Fruit fly (Drosophila melanogaster) whole organism, embryonic: ENCODE measurements around the gene par-6.
A peak's percentile ranks its signal among the peaks of the same experiment; 100 is the strongest.

Source experiments
- Blimp-1 ChIP-seq: fragments of 200-800 bp; sonication (Bioruptor generic); optimal IDR thresholded peaks from 3 replicates; lab custom pipeline; 2018; ENCODE audit warnings: missing biosample characterization, missing genetic modification characterization, mild to moderate bottlenecking, moderate library complexity, missing genetic modification reagents
- BtbVII ChIP-seq: fragments of 200-800 bp; sonication (Bioruptor generic); optimal IDR thresholded peaks from 3 replicates; lab custom pipeline; 2017; ENCODE audit warnings: missing biosample characterization, mild to moderate bottlenecking, missing genetic modification characterization
- CG10543 ChIP-seq: fragments of 200-800 bp; sonication (Bioruptor generic); optimal IDR thresholded peaks from 3 replicates; lab custom pipeline; 2017; ENCODE audit warnings: missing biosample characterization, mild to moderate bottlenecking, missing genetic modification characterization, moderate library complexity
- CG10959 ChIP-seq: fragments of 200-800 bp; sonication (Bioruptor generic); IDR thresholded peaks from 2 replicates; pipeline ENCODE4 v1.3.6; 2022; ENCODE audit warnings: missing biosample characterization, missing genetic modification characterization
- CG10979 ChIP-seq: fragments of 200-800 bp; sonication (Bioruptor generic); optimal IDR thresholded peaks from 2 replicates; lab custom pipeline; 2018; ENCODE audit warnings: missing biosample characterization, mild to moderate bottlenecking, missing genetic modification characterization, moderate library complexity
- CG11085 ChIP-seq: fragments of 200-800 bp; sonication (Bioruptor generic); IDR thresholded peaks from 2 replicates; pipeline ENCODE4 v1.3.6; 2022; ENCODE audit warnings: missing biosample characterization, missing genetic modification characterization
- CG11696 ChIP-seq: fragments of 200-800 bp; sonication (Bioruptor generic); IDR thresholded peaks from 2 replicates; pipeline ENCODE4 v1.3.6; 2022; ENCODE audit warnings: missing biosample characterization, missing genetic modification characterization
- CG11723 ChIP-seq: fragments of 200-800 bp; sonication (Bioruptor generic); optimal IDR thresholded peaks from 2 replicates; lab custom pipeline; 2017; ENCODE audit warnings: missing biosample characterization, mild to moderate bottlenecking, missing genetic modification characterization
- CG12104 ChIP-seq: fragments of 200-800 bp; sonication (Bioruptor generic); optimal IDR thresholded peaks from 3 replicates; lab custom pipeline; 2016; ENCODE audit warnings: missing biosample characterization, missing genetic modification characterization
- CG12391 ChIP-seq: fragments of 200-800 bp; sonication (Bioruptor generic); optimal IDR thresholded peaks from 3 replicates; lab custom pipeline; 2018; ENCODE audit warnings: missing biosample characterization, mild to moderate bottlenecking, missing genetic modification characterization, moderate library complexity
- CG13296 ChIP-seq: fragments of 200-800 bp; sonication (Bioruptor generic); optimal IDR thresholded peaks from 3 replicates; lab custom pipeline; 2018; ENCODE audit warnings: missing biosample characterization, mild to moderate bottlenecking, missing genetic modification characterization
- CG14965 ChIP-seq: fragments of 200-800 bp; sonication (Bioruptor generic); optimal IDR thresholded peaks from 2 replicates; lab custom pipeline; 2016; ENCODE audit warnings: missing biosample characterization, missing genetic modification characterization, borderline replicate concordance
- CG1602 ChIP-seq: fragments of 200-800 bp; sonication (Bioruptor generic); optimal IDR thresholded peaks from 3 replicates; lab custom pipeline; 2016; ENCODE audit warnings: missing biosample characterization, missing genetic modification characterization
- CG17568 ChIP-seq: fragments of 200-800 bp; sonication (Bioruptor generic); optimal IDR thresholded peaks from 2 replicates; lab custom pipeline; 2018; ENCODE audit warnings: missing biosample characterization, mild to moderate bottlenecking, missing genetic modification characterization, moderate library complexity
- CG17829 ChIP-seq: fragments of 200-800 bp; optimal IDR thresholded peaks from 2 replicates; lab custom pipeline; 2019; ENCODE audit warnings: missing biosample characterization, mild to moderate bottlenecking, missing genetic modification characterization, moderate library complexity
- CG18011 ChIP-seq: fragments of 200-800 bp; sonication (Bioruptor generic); optimal IDR thresholded peaks from 2 replicates; lab custom pipeline; 2017; ENCODE audit warnings: missing biosample characterization, missing genetic modification characterization, mild to moderate bottlenecking, moderate library complexity, missing genotype
- CG30431 ChIP-seq: fragments of 200-800 bp; sonication (Bioruptor generic); optimal IDR thresholded peaks from 2 replicates; lab custom pipeline; 2017; ENCODE audit warnings: missing biosample characterization, missing genetic modification characterization
- CG4328 ChIP-seq: fragments of 200-800 bp; sonication (Bioruptor generic); optimal IDR thresholded peaks from 3 replicates; lab custom pipeline; 2017; ENCODE audit warnings: missing biosample characterization, missing genetic modification reagents, missing genetic modification characterization
- CG4730 ChIP-seq: fragments of 200-800 bp; sonication (Bioruptor generic); IDR thresholded peaks from 2 replicates; pipeline ENCODE4 v1.3.6; 2022; ENCODE audit warnings: missing biosample characterization, missing genetic modification characterization
- CG6254 ChIP-seq: fragments of 200-800 bp; sonication (Bioruptor generic); optimal IDR thresholded peaks from 3 replicates; lab custom pipeline; 2017; ENCODE audit warnings: mild to moderate bottlenecking, missing biosample characterization, missing genetic modification reagents, missing genetic modification characterization
- CG6689 ChIP-seq: fragments of 200-800 bp; sonication (Bioruptor generic); IDR thresholded peaks from 2 replicates; pipeline ENCODE4 v1.3.6; 2022; ENCODE audit warnings: missing biosample characterization, missing genetic modification characterization
- CG6813 ChIP-seq: fragments of 200-800 bp; sonication (Bioruptor generic); optimal IDR thresholded peaks from 2 replicates; lab custom pipeline; 2017; ENCODE audit warnings: missing biosample characterization, missing genetic modification characterization, mild to moderate bottlenecking, moderate library complexity, missing genetic modification reagents
- CG8290 ChIP-seq, 3 experiments: fragments of 200-800 bp; sonication (Bioruptor generic); optimal IDR thresholded peaks; 2 replicates each; lab custom pipeline; 2016 to 2019; ENCODE audit warnings: missing biosample characterization in 3 of 3, missing genetic modification characterization in 3 of 3, mild to moderate bottlenecking in 2 of 3, moderate library complexity in 1 of 3
- CHES-1-like ChIP-seq: fragments of 200-800 bp; sonication (Bioruptor generic); optimal IDR thresholded peaks from 2 replicates; lab custom pipeline; 2016; ENCODE audit warnings: missing biosample characterization, missing genetic modification characterization
- CTCF ChIP-seq: fragments of 200-800 bp; sonication (Bioruptor generic); optimal IDR thresholded peaks from 2 replicates; lab custom pipeline; 2017; ENCODE audit warnings: missing biosample characterization, mild to moderate bottlenecking, missing genetic modification characterization, moderate library complexity
- CoRest ChIP-seq: fragments of 200-800 bp; sonication (Bioruptor generic); optimal IDR thresholded peaks from 3 replicates; lab custom pipeline; 2018; ENCODE audit warnings: missing biosample characterization, mild to moderate bottlenecking, missing genetic modification characterization, moderate library complexity
- Dip3 ChIP-seq: fragments of 200-800 bp; sonication (Bioruptor generic); optimal IDR thresholded peaks from 3 replicates; lab custom pipeline; 2016; ENCODE audit warnings: missing biosample characterization, missing genetic modification characterization
- Fer3 ChIP-seq: fragments of 200-800 bp; sonication (Bioruptor generic); optimal IDR thresholded peaks from 2 replicates; lab custom pipeline; 2018; ENCODE audit warnings: missing biosample characterization, mild to moderate bottlenecking, missing genetic modification characterization, moderate library complexity
- Hmr ChIP-seq: fragments of 200-800 bp; sonication (Bioruptor generic); optimal IDR thresholded peaks from 3 replicates; lab custom pipeline; 2017; ENCODE audit warnings: mild to moderate bottlenecking, missing biosample characterization, missing genetic modification reagents, missing genetic modification characterization
- Hmx ChIP-seq: fragments of 200-800 bp; sonication (Bioruptor generic); optimal IDR thresholded peaks from 2 replicates; lab custom pipeline; 2016; ENCODE audit warnings: missing biosample characterization, missing genetic modification characterization
- MESR4 ChIP-seq: fragments of 200-800 bp; sonication (Bioruptor generic); optimal IDR thresholded peaks from 2 replicates; lab custom pipeline; 2018; ENCODE audit warnings: missing biosample characterization, mild to moderate bottlenecking, missing genetic modification characterization, moderate library complexity
- Nf-YC ChIP-seq: fragments of 200-800 bp; optimal IDR thresholded peaks from 3 replicates; lab custom pipeline; 2019; ENCODE audit warnings: missing biosample characterization, mild to moderate bottlenecking, missing genetic modification characterization, moderate library complexity
- abd-A ChIP-seq: fragments of 200-800 bp; sonication (Bioruptor generic); optimal IDR thresholded peaks from 3 replicates; lab custom pipeline; 2019; ENCODE audit warnings: missing biosample characterization, mild to moderate bottlenecking, missing genetic modification characterization, moderate library complexity
- cg ChIP-seq: fragments of 200-800 bp; sonication (Bioruptor generic); optimal IDR thresholded peaks from 3 replicates; lab custom pipeline; 2019; ENCODE audit warnings: missing biosample characterization, mild to moderate bottlenecking, missing genetic modification characterization, moderate library complexity
- danr ChIP-seq: fragments of 200-800 bp; sonication (Bioruptor generic); IDR thresholded peaks from 2 replicates; pipeline ENCODE4 v1.3.6; 2022; ENCODE audit warnings: missing biosample characterization, missing genetic modification characterization
- dysf ChIP-seq: fragments of 200-800 bp; sonication (Bioruptor generic); IDR thresholded peaks from 3 replicates; pipeline ENCODE4 v1.3.6; 2022; ENCODE audit warnings: missing biosample characterization, missing genetic modification characterization
- gem ChIP-seq: fragments of 200-800 bp; sonication (Bioruptor generic); optimal IDR thresholded peaks from 2 replicates; lab custom pipeline; 2019; ENCODE audit warnings: missing biosample characterization, mild to moderate bottlenecking, missing genetic modification characterization, moderate library complexity
- gsb ChIP-seq: fragments of 200-800 bp; sonication (Bioruptor generic); IDR thresholded peaks from 2 replicates; pipeline ENCODE4 v1.3.6; 2022; ENCODE audit warnings: missing biosample characterization, missing genetic modification characterization
- h ChIP-seq: fragments of >200 bp; optimal IDR thresholded peaks from 2 replicates; lab custom pipeline; 2017
- hb ChIP-seq: fragments of 200-800 bp; sonication (Bioruptor generic); IDR thresholded peaks from 3 replicates; pipeline ENCODE4 v1.3.6; 2022; ENCODE audit warnings: missing biosample characterization, missing genetic modification characterization; ENCODE audit not compliant: partially characterized antibody
- kay ChIP-seq: fragments of 200-800 bp; sonication (Bioruptor generic); optimal IDR thresholded peaks from 2 replicates; lab custom pipeline; 2016; ENCODE audit warnings: missing biosample characterization, missing genetic modification characterization
- mam ChIP-seq: fragments of 200-800 bp; sonication (Bioruptor generic); optimal IDR thresholded peaks from 3 replicates; lab custom pipeline; 2016; ENCODE audit warnings: missing biosample characterization, missing genetic modification characterization
- p53 ChIP-seq: fragments of 200-800 bp; sonication (Bioruptor generic); optimal IDR thresholded peaks from 2 replicates; lab custom pipeline; 2016; ENCODE audit warnings: missing biosample characterization, missing genetic modification characterization
- phol ChIP-seq: fragments of 200-800 bp; sonication (Bioruptor generic); optimal IDR thresholded peaks from 3 replicates; lab custom pipeline; 2018; ENCODE audit warnings: missing biosample characterization, mild to moderate bottlenecking, missing genetic modification characterization, moderate library complexity
- psq ChIP-seq: fragments of 200-800 bp; sonication (Bioruptor generic); optimal IDR thresholded peaks from 2 replicates; lab custom pipeline; 2017; ENCODE audit warnings: missing biosample characterization, missing genetic modification characterization
- pum ChIP-seq: fragments of 200-800 bp; sonication (Bioruptor generic); optimal IDR thresholded peaks from 2 replicates; lab custom pipeline; 2016; ENCODE audit warnings: missing biosample characterization, missing genetic modification characterization
- ranshi ChIP-seq: fragments of 200-800 bp; sonication (Bioruptor generic); IDR thresholded peaks from 2 replicates; pipeline ENCODE4 v1.3.6; 2022; ENCODE audit warnings: missing biosample characterization, missing genetic modification characterization
- sug ChIP-seq: fragments of 200-800 bp; optimal IDR thresholded peaks from 2 replicates; lab custom pipeline; 2019; ENCODE audit warnings: missing biosample characterization, mild to moderate bottlenecking, missing genetic modification characterization, moderate library complexity
- wdn ChIP-seq: fragments of 200-800 bp; sonication (Bioruptor generic); IDR thresholded peaks from 2 replicates; pipeline ENCODE4 v1.3.6; 2022; ENCODE audit warnings: missing biosample characterization, missing genetic modification characterization

Gene par-6

DNA sequence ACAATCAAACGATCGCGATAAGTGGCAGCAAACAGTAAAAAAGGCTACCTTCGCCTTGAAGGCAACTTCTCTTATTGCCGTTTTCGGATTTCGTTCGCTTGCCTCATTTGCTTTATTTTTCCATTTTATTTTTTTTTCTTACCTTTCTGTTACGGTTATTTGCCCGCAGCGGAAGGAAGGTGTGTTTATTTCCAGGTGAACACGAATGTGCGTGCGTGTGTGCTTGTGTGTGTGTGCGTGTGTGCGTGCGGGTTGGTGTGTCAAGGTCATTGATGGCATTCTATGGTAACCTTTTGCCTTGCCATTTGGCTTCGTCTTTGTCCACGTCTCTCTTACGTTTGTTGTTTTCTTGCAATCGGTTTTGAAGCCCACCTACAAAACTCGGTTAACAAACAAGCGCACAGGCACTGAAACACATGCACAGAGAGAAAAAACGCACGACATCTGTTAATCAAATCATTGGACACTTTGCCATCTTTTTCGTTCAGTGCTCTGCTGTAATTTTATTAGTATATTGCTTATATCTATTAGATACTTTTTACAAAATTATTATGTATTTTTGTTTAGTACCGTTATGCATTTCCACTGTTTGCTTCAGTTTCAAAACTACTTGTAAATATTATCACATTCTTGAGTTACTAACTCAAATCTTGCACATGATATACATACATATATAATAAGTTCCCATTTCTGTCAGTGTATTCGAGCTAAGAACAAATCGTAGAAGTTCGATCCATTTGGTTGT lies 10.0 kb downstream of the par-6 start (continued):
- TF ChIP-seq Nf-YC (tag; lab: Kevin White, UChicago) (peak; percentile 31), ranshi (peak; percentile 64; the same call in 1 of the 2 replicates), gsb (GFP tag; lab: Robert Waterston, UW) (peak; percentile 26; the same call in 1 of the 2 replicates), CG10959 (GFP tag; lab: Robert Waterston, UW) (peak; percentile 50), CG17568 (GFP tag; lab: Kevin White, UChicago) (peak; percentile 23), psq (GFP tag; lab: Kevin White, UChicago) (no peak), Blimp-1 (GFP tag; lab: Kevin White, UChicago) (peak; percentile 2), pum (no peak), CG1602 (GFP tag; lab: Kevin White, UChicago) (peak; percentile 56), CG4730 (GFP tag; lab: Robert Waterston, UW) (peak; percentile 44), p53 (GFP tag; lab: Kevin White, UChicago) (no peak), gem (tag; lab: Kevin White, UChicago) (peak; percentile 74), CG18011 (GFP tag; lab: Kevin White, UChicago) (peak; percentile 6), CG12391 (tag; lab: Kevin White, UChicago) (peak; percentile 47), hb (GFP tag; lab: Robert Waterston, UW) (no peak), CG10543 (no peak), CG11723 (GFP tag; lab: Kevin White, UChicago) (peak; percentile 31), wdn (GFP tag; lab: Robert Waterston, UW) (no peak), CG4328 (GFP tag; lab: Kevin White, UChicago) (no peak), MESR4 (GFP tag; lab: Kevin White, UChicago) (no peak), danr (peak; percentile 72), CHES-1-like (GFP tag; lab: Kevin White, UChicago) (no peak), CG10979 (peak; percentile 73), CG12104 (GFP tag; lab: Kevin White, UChicago) (peak; percentile 23), cg (GFP tag; lab: Kevin White, UChicago) (peak; percentile 71), CG14965 (GFP tag; lab: Kevin White, UChicago) (no peak), kay (GFP tag; lab: Kevin White, UChicago) (no peak), Hmr (GFP tag; lab: Kevin White, UChicago) (peak; percentile 57), Hmx (GFP tag; lab: Kevin White, UChicago) (no peak), CG30431 (peak; percentile 62), CG13296 (GFP tag; lab: Kevin White, UChicago) (peak; percentile 22), CG11085 (GFP tag; lab: Robert Waterston, UW) (peak; percentile 51), CG6689 (GFP tag; lab: Robert Waterston, UW) (peak; percentile 29; the same call in 1 of the 2 replicates), Fer3 (tag; lab: Kevin White, UChicago) (peak; percentile 37), CG11696 (no peak), dysf (GFP tag; lab: Robert Waterston, UW) (peak; percentile 56; the same call in 2 of the 3 replicates), CTCF (GFP tag; lab: Kevin White, UChicago) (no peak), phol (peak; percentile 70), Dip3 (GFP tag; lab: Kevin White, UChicago) (no peak), abd-A (tag; lab: Kevin White, UChicago) (peak; percentile 65), mam (no peak), sug (tag; lab: Kevin White, UChicago) (peak; percentile 4), CG8290 (GFP tag; optimal IDR thresholded peaks at IDR 0.05; lab: Kevin White, UChicago) (peak; percentile 16), CG8290 (tag; optimal IDR thresholded peaks at IDR 0.05; lab: Kevin White, UChicago) (peak in 1 of 2 experiments; percentile 39), CoRest (tag; lab: Kevin White, UChicago) (peak; percentile 74), CG6254 (no peak), CG6813 (GFP tag; lab: Kevin White, UChicago) (peak; percentile 29), CG17829 (tag; lab: Kevin White, UChicago) (peak; percentile 68), h (lab: Kevin White, UChicago) (no peak), BtbVII (GFP tag; lab: Kevin White, UChicago) (peak; percentile 48)
